Fruit fly (Drosophila melanogaster): ENCODE measurements around the gene Smn.

Smn gene

dm6 chr3L:16571014-16571738, 10.2 kb downstream of the Smn start (continued):
- no peak for TF ChIP-seq CG6654 (GFP tag; optimal IDR thresholded peaks at IDR 0.05)
- no peak for TF ChIP-seq CkIIα-i1 (GFP tag; IDR thresholded peaks at IDR 0.05)
- no peak for TF ChIP-seq toy (GFP tag; IDR thresholded peaks at IDR 0.05)
- no peak for TF ChIP-seq unc-4 (GFP tag; IDR thresholded peaks at IDR 0.05; ENCODE audit: partially characterized antibody)
- TF ChIP-seq CG15073 (GFP tag; optimal IDR thresholded peaks at IDR 0.05) = no peak
- no peak for TF ChIP-seq CG7963 (GFP tag; IDR thresholded peaks at IDR 0.05; ENCODE audit: partially characterized antibody)
- no peak for TF ChIP-seq sr (GFP tag; IDR thresholded peaks at IDR 0.05)
- no peak for TF ChIP-seq ro (GFP tag; IDR thresholded peaks at IDR 0.05)
- TF ChIP-seq CG6689 (GFP tag; IDR thresholded peaks at IDR 0.05) = peak; percentile 64; the same call in 1 of the 2 replicates
- TF ChIP-seq CG3065 (GFP tag; optimal IDR thresholded peaks at IDR 0.05) = no peak
- TF ChIP-seq ara (GFP tag; IDR thresholded peaks at IDR 0.05) = peak; percentile 48
- TF ChIP-seq tll (GFP tag; optimal IDR thresholded peaks at IDR 0.05) = no peak
- peak; percentile 15 for TF ChIP-seq tin (GFP tag; optimal IDR thresholded peaks at IDR 0.05)
- no peak for TF ChIP-seq trh (GFP tag; optimal IDR thresholded peaks at IDR 0.05)
- no peak for TF ChIP-seq ash1 (GFP tag; optimal IDR thresholded peaks at IDR 0.05)
- no peak for TF ChIP-seq CG18011 (GFP tag; optimal IDR thresholded peaks at IDR 0.05)
- TF ChIP-seq caup (GFP tag; optimal IDR thresholded peaks at IDR 0.05; ENCODE audit: severe bottlenecking) = peak; percentile 45
- peak; percentile 70 for TF ChIP-seq sob (GFP tag; IDR thresholded peaks at IDR 0.05)
- TF ChIP-seq NFAT (GFP tag; IDR thresholded peaks at IDR 0.05) = no peak
- no peak for TF ChIP-seq prd (optimal IDR thresholded peaks at IDR 0.05)
- TF ChIP-seq prd (GFP tag; IDR thresholded peaks at IDR 0.05) = peak; percentile 69
- peak; percentile 55; the same call in 1 of the 2 replicates for TF ChIP-seq stc (GFP tag; IDR thresholded peaks at IDR 0.05)
- TF ChIP-seq CG7928 (GFP tag; optimal IDR thresholded peaks at IDR 0.05) = no peak
- peak; percentile 74 for TF ChIP-seq Dbx (GFP tag; IDR thresholded peaks at IDR 0.05)
- no peak for TF ChIP-seq Asciz (GFP tag; optimal IDR thresholded peaks at IDR 0.05)
- no peak for TF ChIP-seq Awh (GFP tag; IDR thresholded peaks at IDR 0.05)
- TF ChIP-seq h (optimal IDR thresholded peaks at IDR 0.05) = no peak
- TF ChIP-seq ato (GFP tag; IDR thresholded peaks at IDR 0.05; ENCODE audit: partially characterized antibody) = no peak
- 0 out of 2 replicates have a peak, but pooled peaks have one; percentile 30 for TF ChIP-seq rib (GFP tag; IDR thresholded peaks at IDR 0.05)
- TF ChIP-seq CG7556 (GFP tag; optimal IDR thresholded peaks at IDR 0.05) = peak; percentile 55
- no peak for TF ChIP-seq CG2875 (GFP tag; optimal IDR thresholded peaks at IDR 0.05)
- TF ChIP-seq jing (GFP tag; optimal IDR thresholded peaks at IDR 0.05) = no peak
- TF ChIP-seq Dek (tag; optimal IDR thresholded peaks at IDR 0.05) = peak; percentile 56
- no peak for TF ChIP-seq cg (GFP tag; optimal IDR thresholded peaks at IDR 0.05)
- TF ChIP-seq gt (GFP tag; IDR thresholded peaks at IDR 0.05) = no peak
- no peak for TF ChIP-seq danr (GFP tag; IDR thresholded peaks at IDR 0.05)
- TF ChIP-seq ftz-f1 (GFP tag; optimal IDR thresholded peaks at IDR 0.05) = no peak
- no peak for TF ChIP-seq zen2 (GFP tag; IDR thresholded peaks at IDR 0.05; ENCODE audit: partially characterized antibody)
- TF ChIP-seq CG17829 (tag; optimal IDR thresholded peaks at IDR 0.05) = peak; percentile 27
- peak; percentile 22 for TF ChIP-seq Ets65A (GFP tag)
- no peak for TF ChIP-seq crol (GFP tag; IDR thresholded peaks at IDR 0.05)
- TF ChIP-seq H2.0 (GFP tag; IDR thresholded peaks at IDR 0.05) = peak; percentile 32
- peak; percentile 17 for TF ChIP-seq kay (GFP tag; optimal IDR thresholded peaks at IDR 0.05)
- TF ChIP-seq br (optimal IDR thresholded peaks at IDR 0.05) = no peak
- TF ChIP-seq CG3726 (GFP tag; IDR thresholded peaks at IDR 0.05) = no peak
- TF ChIP-seq stwl (tag; optimal IDR thresholded peaks at IDR 0.05) = no peak
- no peak for TF ChIP-seq CG8089 (GFP tag; optimal IDR thresholded peaks at IDR 0.05)
- TF ChIP-seq CG4707 (GFP tag; optimal IDR thresholded peaks at IDR 0.05) = no peak
- TF ChIP-seq HLHmδ (GFP tag; optimal IDR thresholded peaks at IDR 0.05) = no peak
- TF ChIP-seq Fer2 (tag; optimal IDR thresholded peaks at IDR 0.05) = peak; percentile 1
- peak; percentile 77 for TF ChIP-seq gem (tag; optimal IDR thresholded peaks at IDR 0.05)

Data from whole organism, embryonic.